Worm (Caenorhabditis elegans) whole organism, L1 larva: ENCODE measurements around the gene C49F8.14.

Experiments
- C16A3.4 ChIP-seq: fragments of 150-350 bp; optimal IDR thresholded peaks from 2 replicates; lab custom pipeline; 2014; ENCODE audit warnings: missing biosample characterization, missing genetic modification characterization
- Y116A8C.19 ChIP-seq: sonication (generic microtip); optimal IDR thresholded peaks from 2 replicates; lab custom pipeline; 2016; ENCODE audit warnings: missing compliant biosample characterization, missing genetic modification characterization, borderline replicate concordance
- aly-2 ChIP-seq: fragments of 150-350 bp; optimal IDR thresholded peaks from 2 replicates; lab custom pipeline; 2014; ENCODE audit warnings: missing biosample characterization, missing genetic modification characterization
- blmp-1 ChIP-seq: fragments of 150-350 bp; optimal IDR thresholded peaks from 2 replicates; lab custom pipeline; 2014; ENCODE audit warnings: missing biosample characterization, missing genetic modification characterization
- ceh-82 ChIP-seq, 3 experiments: fragments of 150-350 bp in 1 of 3; sonication (generic microtip) in 2 of 3; optimal IDR thresholded peaks; 2 replicates each; lab custom pipeline; 2014 to 2017; ENCODE audit warnings: missing biosample characterization in 3 of 3, missing genetic modification characterization in 3 of 3
- efl-1 ChIP-seq, 4 experiments: fragments of 150-350 bp; optimal IDR thresholded peaks in 3 of 4; peaks in 1 of 4; 1 replicate in 1 of 4; 2 replicates in 3 of 4; lab custom pipeline; 2014; ENCODE audit warnings: missing biosample characterization in 2 of 4, missing genetic modification characterization in 2 of 4, missing genetic modification reagents in 2 of 4
- egl-27 ChIP-seq, 2 experiments: fragments of 150-350 bp in 1 of 2; sonication (generic microtip); optimal IDR thresholded peaks; 3 replicates each; lab custom pipeline; 2017 to 2018; ENCODE audit warnings: missing biosample characterization in 2 of 2, missing genetic modification characterization in 2 of 2, missing genetic modification reagents in 2 of 2
- elt-2 ChIP-seq: sonication (generic microtip); optimal IDR thresholded peaks from 2 replicates; lab custom pipeline; 2016; ENCODE audit warnings: missing genetic modification characterization, mild to moderate bottlenecking, inconsistent platforms, missing compliant biosample characterization, missing genetic modification reagents
- elt-3 ChIP-seq, 6 experiments: fragments of 150-350 bp in 1 of 6; sonication (generic microtip); optimal IDR thresholded peaks; 2 replicates each; lab custom pipeline; 2017 to 2018; ENCODE audit warnings: missing biosample characterization in 6 of 6, missing genetic modification characterization in 6 of 6, inconsistent platforms in 1 of 6
- fkh-10 ChIP-seq: sonication (generic microtip); optimal IDR thresholded peaks from 2 replicates; lab custom pipeline; 2017; ENCODE audit warnings: missing biosample characterization, missing genetic modification reagents, missing genetic modification characterization
- fkh-4 ChIP-seq: sonication (generic microtip); optimal IDR thresholded peaks from 2 replicates; lab custom pipeline; 2016; ENCODE audit warnings: missing compliant biosample characterization, missing genetic modification characterization, borderline replicate concordance
- grh-1 ChIP-seq: fragments of 200-800 bp; sonication (Bioruptor generic); IDR thresholded peaks from 2 replicates; pipeline ENCODE4 v1.3.6; 2022; ENCODE audit warnings: missing genetic modification reagents, missing genetic modification characterization, missing compliant biosample characterization
- hlh-17 ChIP-seq: fragments of 200-800 bp; sonication (Bioruptor generic); optimal IDR thresholded peaks from 2 replicates; lab custom pipeline; 2018; ENCODE audit warnings: missing genetic modification characterization, mild to moderate bottlenecking, missing compliant biosample characterization, moderate library complexity, borderline replicate concordance
- isw-1 ChIP-seq: fragments of 200-800 bp; sonication (Bioruptor generic); IDR thresholded peaks from 2 replicates; pipeline ENCODE4 v1.3.6; 2022; ENCODE audit warnings: missing genetic modification characterization, missing compliant biosample characterization
- jun-1 ChIP-seq: fragments of 150-350 bp; optimal IDR thresholded peaks from 2 replicates; lab custom pipeline; 2014; ENCODE audit warnings: missing biosample characterization, missing genetic modification reagents, missing genetic modification characterization
- lin-13 ChIP-seq: fragments of 150-350 bp; optimal IDR thresholded peaks from 2 replicates; lab custom pipeline; 2014; ENCODE audit warnings: missing biosample characterization, missing genetic modification reagents, missing genetic modification characterization
- lin-14 ChIP-seq: fragments of 200-800 bp; sonication (Bioruptor generic); optimal IDR thresholded peaks from 2 replicates; lab custom pipeline; 2018; ENCODE audit warnings: mild to moderate bottlenecking, missing genetic modification characterization, moderate library complexity, missing compliant biosample characterization
- lin-35 ChIP-seq, 2 experiments: fragments of 150-350 bp; optimal IDR thresholded peaks; 2 replicates each; lab custom pipeline; 2014; ENCODE audit warnings: missing biosample characterization in 2 of 2, missing genetic modification characterization in 2 of 2, missing genetic modification reagents in 2 of 2
- lin-39 ChIP-seq: fragments of 150-350 bp; optimal IDR thresholded peaks from 2 replicates; lab custom pipeline; 2014; ENCODE audit warnings: missing biosample characterization, missing genetic modification reagents, missing genetic modification characterization
- lir-3 ChIP-seq: sonication (generic microtip); optimal IDR thresholded peaks from 2 replicates; lab custom pipeline; 2016; ENCODE audit warnings: mild to moderate bottlenecking, missing genetic modification characterization, moderate library complexity, missing compliant biosample characterization; ENCODE audit not compliant: poor library complexity
- mdl-1 ChIP-seq, 2 experiments: fragments of 150-350 bp; optimal IDR thresholded peaks; 2 replicates each; lab custom pipeline; 2014 to 2017; ENCODE audit warnings: missing biosample characterization in 2 of 2, missing genetic modification characterization in 2 of 2, inconsistent platforms in 1 of 2
- mef-2 ChIP-seq: fragments of 150-350 bp; optimal IDR thresholded peaks from 2 replicates; lab custom pipeline; 2014; ENCODE audit warnings: missing biosample characterization, missing genetic modification characterization
- mep-1 ChIP-seq: fragments of 150-350 bp; optimal IDR thresholded peaks from 2 replicates; lab custom pipeline; 2014; ENCODE audit warnings: missing biosample characterization, missing genetic modification characterization
- nhr-11 ChIP-seq: fragments of 150-350 bp; optimal IDR thresholded peaks from 2 replicates; lab custom pipeline; 2014; ENCODE audit warnings: missing biosample characterization, missing genetic modification characterization
- nhr-12 ChIP-seq: sonication (generic microtip); optimal IDR thresholded peaks from 2 replicates; lab custom pipeline; 2017; ENCODE audit warnings: missing biosample characterization, missing genetic modification characterization
- nhr-19 ChIP-seq: fragments of 200-800 bp; sonication (Bioruptor generic); conservative IDR thresholded peaks from 2 replicates; pipeline ENCODE4 v1.3.6; 2022; ENCODE audit warnings: missing genetic modification characterization, missing compliant biosample characterization
- nhr-20 ChIP-seq: sonication (generic microtip); optimal IDR thresholded peaks from 2 replicates; lab custom pipeline; 2016; ENCODE audit warnings: mild to moderate bottlenecking, missing genetic modification characterization, missing compliant biosample characterization
- nhr-237 ChIP-seq: fragments of 150-350 bp; optimal IDR thresholded peaks from 2 replicates; lab custom pipeline; 2014; ENCODE audit warnings: missing biosample characterization, missing genetic modification characterization
- nhr-28 ChIP-seq: fragments of 150-350 bp; optimal IDR thresholded peaks from 2 replicates; lab custom pipeline; 2014; ENCODE audit warnings: missing biosample characterization, missing genetic modification characterization
- nhr-47 ChIP-seq: sonication (generic microtip); optimal IDR thresholded peaks from 2 replicates; lab custom pipeline; 2016; ENCODE audit warnings: mild to moderate bottlenecking, missing genetic modification characterization, moderate library complexity, missing compliant biosample characterization
- nhr-71 ChIP-seq: sonication (generic microtip); optimal IDR thresholded peaks from 2 replicates; lab custom pipeline; 2016; ENCODE audit warnings: mild to moderate bottlenecking, missing genetic modification characterization, moderate library complexity, missing compliant biosample characterization
- nhr-77 ChIP-seq: fragments of 150-350 bp; optimal IDR thresholded peaks from 2 replicates; lab custom pipeline; 2014; ENCODE audit warnings: missing biosample characterization, missing genetic modification characterization
- nhr-84 ChIP-seq: sonication (generic microtip); optimal IDR thresholded peaks from 2 replicates; lab custom pipeline; 2017; ENCODE audit warnings: missing biosample characterization, missing genetic modification characterization
- nhr-85 ChIP-seq: sonication (generic microtip); peaks from one replicate; lab custom pipeline; 2016; ENCODE audit warnings: missing genetic modification characterization, inconsistent platforms, missing compliant biosample characterization
- nhr-90 ChIP-seq: sonication (generic microtip); optimal IDR thresholded peaks from 2 replicates; lab custom pipeline; 2016; ENCODE audit warnings: mild to moderate bottlenecking, missing genetic modification characterization, missing compliant biosample characterization; ENCODE audit not compliant: poor library complexity
- rnt-1 ChIP-seq: sonication (generic microtip); optimal IDR thresholded peaks from 2 replicates; lab custom pipeline; 2016; ENCODE audit warnings: mild to moderate bottlenecking, missing genetic modification characterization, moderate library complexity, missing compliant biosample characterization
- skn-1 ChIP-seq: fragments of 150-350 bp; optimal IDR thresholded peaks from 2 replicates; lab custom pipeline; 2014; ENCODE audit warnings: missing biosample characterization, missing genetic modification characterization
- snpc-4 ChIP-seq: fragments of 150-350 bp; optimal IDR thresholded peaks from 2 replicates; lab custom pipeline; 2014; ENCODE audit warnings: missing biosample characterization, missing genetic modification characterization
- snu-23 ChIP-seq: sonication (generic microtip); optimal IDR thresholded peaks from 2 replicates; lab custom pipeline; 2016; ENCODE audit warnings: missing genetic modification characterization, missing compliant biosample characterization
- sox-4 ChIP-seq: sonication (generic microtip); optimal IDR thresholded peaks from 2 replicates; lab custom pipeline; 2016; ENCODE audit warnings: missing genetic modification characterization, missing compliant biosample characterization
- sptf-1 ChIP-seq: fragments of 150-350 bp; optimal IDR thresholded peaks from 2 replicates; lab custom pipeline; 2014; ENCODE audit warnings: missing biosample characterization, missing genetic modification characterization
- sup-37 ChIP-seq: fragments of 200-800 bp; sonication (Bioruptor generic); optimal IDR thresholded peaks from 2 replicates; lab custom pipeline; 2018; ENCODE audit warnings: mild to moderate bottlenecking, missing genetic modification characterization, missing compliant biosample characterization
- swsn-7 ChIP-seq: sonication (generic microtip); optimal IDR thresholded peaks from 2 replicates; lab custom pipeline; 2016; ENCODE audit warnings: missing genetic modification characterization, missing compliant biosample characterization
- tbx-2 ChIP-seq: sonication (generic microtip); optimal IDR thresholded peaks from 2 replicates; lab custom pipeline; 2016; ENCODE audit warnings: missing genetic modification characterization, missing compliant biosample characterization
- unc-30 ChIP-seq: sonication (generic microtip); optimal IDR thresholded peaks from 2 replicates; lab custom pipeline; 2017; ENCODE audit warnings: missing biosample characterization, missing genetic modification characterization
- vab-15 ChIP-seq: sonication (generic microtip); optimal IDR thresholded peaks from 2 replicates; lab custom pipeline; 2017; ENCODE audit warnings: missing genotype, mild to moderate bottlenecking, missing genetic modification characterization, missing compliant biosample characterization
- xbp-1 ChIP-seq: sonication (generic microtip); optimal IDR thresholded peaks from 2 replicates; lab custom pipeline; 2016; ENCODE audit warnings: missing genetic modification characterization, missing compliant biosample characterization

C49F8.14 gene

ce11 chrX:13358573-13358972 is 18.2 kb downstream of the C49F8.14 start (continued):
- TF ChIP-seq nhr-28 (tag; lab: Kevin White, UChicago): no peak
- TF ChIP-seq fkh-10 (GFP tag; lab: Kevin White, UChicago): peak; percentile 98
- TF ChIP-seq hlh-17 (GFP tag; lab: Kevin White, UChicago): no peak
- TF ChIP-seq lin-35 (GFP tag; optimal IDR thresholded peaks at IDR 0.05; lab: Kevin White, UChicago): peak; percentile 35 to 85

ce11 chrX:13357673-13358072 is 19.1 kb downstream of the C49F8.14 start:
- no peak for TF ChIP-seq lin-14 (GFP tag; lab: Kevin White, UChicago)
- peak; percentile 33 for TF ChIP-seq snu-23
- no peak for TF ChIP-seq isw-1
- peak; percentile 84 for TF ChIP-seq blmp-1 (tag; lab: Kevin White, UChicago)
- TF ChIP-seq nhr-71 (tag; lab: Kevin White, UChicago): peak; percentile 20
- TF ChIP-seq sptf-1 (tag; lab: Kevin White, UChicago): no peak
- no peak for TF ChIP-seq lir-3 (tag; lab: Kevin White, UChicago)
- no peak for TF ChIP-seq unc-30 (tag; lab: Kevin White, UChicago)
- no peak for TF ChIP-seq nhr-84 (tag; lab: Kevin White, UChicago)
- peak; percentile 33 for TF ChIP-seq nhr-19 (GFP tag; lab: Robert Waterston, UW)
- peak; percentile 56 for TF ChIP-seq nhr-85
- TF ChIP-seq xbp-1 (tag; lab: Kevin White, UChicago): no peak
- TF ChIP-seq nhr-20 (tag; lab: Kevin White, UChicago): peak; percentile 42
- TF ChIP-seq aly-2 (tag; lab: Kevin White, UChicago): no peak
- TF ChIP-seq tbx-2 (tag; lab: Kevin White, UChicago): no peak
- TF ChIP-seq nhr-237 (tag; lab: Kevin White, UChicago): no peak
- TF ChIP-seq snpc-4 (tag; lab: Kevin White, UChicago): no peak
- no peak for TF ChIP-seq egl-27 (tag; optimal IDR thresholded peaks at IDR 0.05; lab: Kevin White, UChicago)
- no peak for TF ChIP-seq Y116A8C.19 (tag; lab: Kevin White, UChicago)
- TF ChIP-seq C16A3.4 (tag; lab: Kevin White, UChicago): no peak
- no peak for TF ChIP-seq nhr-47 (tag; lab: Kevin White, UChicago)

DNA sequence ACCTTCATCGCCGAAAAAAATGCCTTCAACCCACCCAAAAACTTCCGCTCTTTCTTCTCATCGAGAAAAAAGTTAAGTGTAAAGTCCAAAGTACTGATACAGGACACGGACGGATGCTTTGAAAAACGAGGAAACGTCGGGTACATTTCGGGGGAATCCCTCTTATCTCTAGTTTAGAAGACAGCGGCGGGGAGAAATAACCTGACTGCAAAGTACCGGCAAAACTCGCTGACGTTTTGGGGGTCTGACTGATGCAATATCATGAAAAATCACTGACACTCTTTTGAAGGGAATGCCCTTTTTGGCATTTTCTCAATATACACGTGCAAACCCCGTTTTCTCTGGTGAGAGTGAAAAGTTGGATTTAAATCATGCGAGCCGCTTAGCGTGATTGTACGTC is 20.3 kb downstream of the C49F8.14 start:
- peak; percentile 20 for TF ChIP-seq nhr-11
- no peak for TF ChIP-seq hlh-17 (GFP tag; lab: Kevin White, UChicago)
- TF ChIP-seq jun-1: peak; percentile 72
- TF ChIP-seq blmp-1 (tag; lab: Kevin White, UChicago): peak; percentile 92
- TF ChIP-seq lin-35 (GFP tag; optimal IDR thresholded peaks at IDR 0.05; lab: Kevin White, UChicago): peak in 1 of 2 experiments; percentile 79
- TF ChIP-seq nhr-90 (tag; lab: Kevin White, UChicago): peak; percentile 75
- peak in 4 of 6 experiments; percentile 2 to 91 (median 64) for TF ChIP-seq elt-3 (tag; optimal IDR thresholded peaks at IDR 0.05; lab: Kevin White, UChicago)
- peak; percentile 71 for TF ChIP-seq grh-1
- TF ChIP-seq nhr-12 (tag; lab: Kevin White, UChicago): no peak
- peak; percentile 94 for TF ChIP-seq lin-14 (GFP tag; lab: Kevin White, UChicago)
- peak in 1 of 2 experiments; percentile 80 for TF ChIP-seq mdl-1 (tag; optimal IDR thresholded peaks at IDR 0.05; lab: Kevin White, UChicago)
- TF ChIP-seq mep-1 (tag; lab: Kevin White, UChicago): peak; percentile 62
- peak; percentile 7 for TF ChIP-seq sox-4 (tag; lab: Kevin White, UChicago)
- peak; percentile 99 for TF ChIP-seq nhr-85
- peak; percentile 23 for TF ChIP-seq skn-1 (tag; lab: Kevin White, UChicago)
- TF ChIP-seq lin-13 (GFP tag; lab: Kevin White, UChicago): peak; percentile 38
- TF ChIP-seq vab-15 (tag; lab: Kevin White, UChicago): no peak
- TF ChIP-seq sup-37 (GFP tag; lab: Kevin White, UChicago): no peak
- peak; percentile 88 for TF ChIP-seq tbx-2 (tag; lab: Kevin White, UChicago)
- peak; percentile 45 for TF ChIP-seq mef-2 (tag; lab: Kevin White, UChicago)
- TF ChIP-seq nhr-77: peak; percentile 38
- peak; percentile 77 for TF ChIP-seq elt-2
- peak in 1 of 2 experiments; percentile 10 for TF ChIP-seq efl-1 (optimal IDR thresholded peaks at IDR 0.05; lab: Kevin White, UChicago)
- no peak for TF ChIP-seq efl-1 (GFP tag; optimal IDR thresholded peaks at IDR 0.05 in 1 of 2; lab: Kevin White, UChicago)
- peak; percentile 47 to 68 for TF ChIP-seq egl-27 (tag; optimal IDR thresholded peaks at IDR 0.05; lab: Kevin White, UChicago)
- TF ChIP-seq swsn-7 (tag; lab: Kevin White, UChicago): peak; percentile 18
- TF ChIP-seq lin-39: peak; percentile 58
- peak in 1 of 3 experiments; percentile 4 for TF ChIP-seq ceh-82 (tag; optimal IDR thresholded peaks at IDR 0.05; lab: Kevin White, UChicago)
- TF ChIP-seq nhr-20 (tag; lab: Kevin White, UChicago): peak; percentile 95
- peak; percentile 69 for TF ChIP-seq rnt-1
- TF ChIP-seq snpc-4 (tag; lab: Kevin White, UChicago): no peak
- TF ChIP-seq fkh-4 (tag; lab: Kevin White, UChicago): no peak
- TF ChIP-seq aly-2 (tag; lab: Kevin White, UChicago): no peak
- peak; percentile 4 for TF ChIP-seq xbp-1 (tag; lab: Kevin White, UChicago)
